Fruit fly (Drosophila melanogaster) whole organism, prepupa: ENCODE results near the gene Oatp26F.

ENCODE experiments used
- CG10669 ChIP-seq: fragments of 200-800 bp; sonication (Bioruptor generic); optimal IDR thresholded peaks from 3 replicates; lab custom pipeline; 2018; ENCODE audit warnings: missing biosample characterization, mild to moderate bottlenecking, missing genetic modification characterization, moderate library complexity
- CG11294 ChIP-seq: fragments of 200-800 bp; sonication (Bioruptor generic); IDR thresholded peaks from 2 replicates; pipeline ENCODE4 v1.3.6; 2022; ENCODE audit warnings: missing biosample characterization, missing genetic modification characterization
- CG11762 ChIP-seq: fragments of 200-800 bp; sonication (Bioruptor generic); optimal IDR thresholded peaks from 3 replicates; lab custom pipeline; 2016; ENCODE audit warnings: missing biosample characterization, missing genetic modification characterization; ENCODE audit not compliant: insufficient read depth
- CG11902 ChIP-seq: fragments of 200-800 bp; sonication (Bioruptor generic); optimal IDR thresholded peaks from 3 replicates; lab custom pipeline; 2016; ENCODE audit warnings: missing biosample characterization, missing genetic modification characterization
- CG15336 ChIP-seq: fragments of 200-800 bp; sonication (Bioruptor generic); IDR thresholded peaks from 2 replicates; pipeline ENCODE4 v1.3.6; 2022; ENCODE audit warnings: missing biosample characterization, missing genetic modification characterization
- CG31627 ChIP-seq: fragments of 200-800 bp; sonication (Bioruptor generic); optimal IDR thresholded peaks from 3 replicates; lab custom pipeline; 2016; ENCODE audit warnings: missing biosample characterization, missing genetic modification characterization
- CG32006 ChIP-seq: fragments of 200-800 bp; sonication (Bioruptor generic); optimal IDR thresholded peaks from 3 replicates; lab custom pipeline; 2017; ENCODE audit warnings: missing biosample characterization, mild to moderate bottlenecking, missing genetic modification characterization
- CG34406 ChIP-seq: fragments of 200-800 bp; sonication (Bioruptor generic); optimal IDR thresholded peaks from 3 replicates; lab custom pipeline; 2016; ENCODE audit warnings: missing biosample characterization, missing genetic modification characterization
- CG4318 ChIP-seq: fragments of 200-800 bp; sonication (Bioruptor generic); optimal IDR thresholded peaks from 3 replicates; lab custom pipeline; 2017; ENCODE audit warnings: missing biosample characterization, mild to moderate bottlenecking, missing genetic modification characterization
- CG6792 ChIP-seq: fragments of 200-800 bp; sonication (Bioruptor generic); optimal IDR thresholded peaks from 3 replicates; lab custom pipeline; 2016; ENCODE audit warnings: missing biosample characterization, missing genetic modification characterization
- CG6854 ChIP-seq: fragments of 200-800 bp; sonication (Bioruptor generic); optimal IDR thresholded peaks from 2 replicates; lab custom pipeline; 2017; ENCODE audit warnings: missing biosample characterization, mild to moderate bottlenecking, missing genetic modification characterization
- CG7368 ChIP-seq: fragments of 200-800 bp; sonication (Bioruptor generic); optimal IDR thresholded peaks from 3 replicates; lab custom pipeline; 2016; ENCODE audit warnings: missing biosample characterization, missing genetic modification characterization
- CG8119 ChIP-seq: fragments of 200-800 bp; sonication (Bioruptor generic); IDR thresholded peaks from 3 replicates; pipeline ENCODE4 v1.3.6; 2022; ENCODE audit warnings: missing biosample characterization, missing genetic modification characterization
- CG8319 ChIP-seq: fragments of 200-800 bp; sonication (Bioruptor generic); optimal IDR thresholded peaks from 3 replicates; lab custom pipeline; 2016; ENCODE audit warnings: missing biosample characterization, missing genetic modification characterization
- CG8632 ChIP-seq: fragments of 200-800 bp; sonication (Bioruptor generic); optimal IDR thresholded peaks from 3 replicates; lab custom pipeline; 2016; ENCODE audit warnings: missing biosample characterization, missing genetic modification characterization
- CG9139 ChIP-seq: fragments of 200-800 bp; sonication (Bioruptor generic); optimal IDR thresholded peaks from 3 replicates; lab custom pipeline; 2017; ENCODE audit warnings: missing biosample characterization, mild to moderate bottlenecking, missing genetic modification characterization
- Eip93F ChIP-seq: fragments of 200-800 bp; sonication (Bioruptor generic); optimal IDR thresholded peaks from 2 replicates; lab custom pipeline; 2016; ENCODE audit warnings: missing biosample characterization, mild to moderate bottlenecking, missing genetic modification characterization
- Ets96B ChIP-seq: fragments of 200-800 bp; optimal IDR thresholded peaks from 2 replicates; lab custom pipeline; 2019; ENCODE audit warnings: missing biosample characterization, mild to moderate bottlenecking, missing genetic modification characterization, moderate library complexity
- Gug ChIP-seq: fragments of 200-800 bp; sonication (Bioruptor generic); IDR thresholded peaks from 2 replicates; pipeline ENCODE4 v1.3.6; 2022; ENCODE audit warnings: missing biosample characterization, missing genetic modification characterization
- Lpt ChIP-seq: fragments of 200-800 bp; sonication (Bioruptor generic); optimal IDR thresholded peaks from 3 replicates; lab custom pipeline; 2016; ENCODE audit warnings: missing biosample characterization, missing genetic modification characterization
- OdsH ChIP-seq: fragments of 200-800 bp; sonication (Bioruptor generic); optimal IDR thresholded peaks from 3 replicates; lab custom pipeline; 2016; ENCODE audit warnings: missing biosample characterization, missing genetic modification characterization
- Smox ChIP-seq: fragments of 200-800 bp; sonication (Bioruptor generic); optimal IDR thresholded peaks from 3 replicates; lab custom pipeline; 2016; ENCODE audit warnings: missing biosample characterization, missing genetic modification characterization
- Sox14 ChIP-seq: fragments of 200-800 bp; sonication (Bioruptor generic); optimal IDR thresholded peaks from 3 replicates; lab custom pipeline; 2016; ENCODE audit warnings: missing biosample characterization, missing genetic modification characterization
- Sox15 ChIP-seq: fragments of 200-800 bp; sonication (Bioruptor generic); optimal IDR thresholded peaks from 3 replicates; lab custom pipeline; 2016; ENCODE audit warnings: missing biosample characterization, missing genetic modification characterization
- achi ChIP-seq: fragments of 200-800 bp; sonication (Bioruptor generic); optimal IDR thresholded peaks from 3 replicates; lab custom pipeline; 2016; ENCODE audit warnings: missing biosample characterization, missing genetic modification characterization
- acj6 ChIP-seq: fragments of 200-800 bp; sonication (Bioruptor generic); optimal IDR thresholded peaks from 3 replicates; lab custom pipeline; 2016; ENCODE audit warnings: missing biosample characterization, missing genetic modification characterization
- dac ChIP-seq: fragments of 200-800 bp; sonication (Bioruptor generic); optimal IDR thresholded peaks from 2 replicates; lab custom pipeline; 2017; ENCODE audit warnings: missing biosample characterization, mild to moderate bottlenecking, missing genetic modification characterization
- esn ChIP-seq: fragments of 200-800 bp; sonication (Bioruptor generic); optimal IDR thresholded peaks from 2 replicates; lab custom pipeline; 2016; ENCODE audit warnings: missing biosample characterization, mild to moderate bottlenecking, missing genetic modification characterization, moderate library complexity
- fd59A ChIP-seq: fragments of 200-800 bp; sonication (Bioruptor generic); optimal IDR thresholded peaks from 2 replicates; lab custom pipeline; 2017; ENCODE audit warnings: missing biosample characterization, mild to moderate bottlenecking, missing genetic modification characterization, missing genetic modification reagents
- pdm3 ChIP-seq: fragments of 200-800 bp; sonication (Bioruptor generic); optimal IDR thresholded peaks from 3 replicates; lab custom pipeline; 2016; ENCODE audit warnings: missing biosample characterization, missing genetic modification characterization
- svp ChIP-seq: fragments of 200-800 bp; sonication (Bioruptor generic); peaks from one replicate; lab custom pipeline; 2016; ENCODE audit warnings: missing biosample characterization, missing genetic modification characterization
- vri ChIP-seq: fragments of 200-800 bp; sonication (Bioruptor generic); optimal IDR thresholded peaks from 3 replicates; lab custom pipeline; 2016; ENCODE audit warnings: missing biosample characterization, mild to moderate bottlenecking, missing genetic modification characterization

The Oatp26F gene

DNA sequence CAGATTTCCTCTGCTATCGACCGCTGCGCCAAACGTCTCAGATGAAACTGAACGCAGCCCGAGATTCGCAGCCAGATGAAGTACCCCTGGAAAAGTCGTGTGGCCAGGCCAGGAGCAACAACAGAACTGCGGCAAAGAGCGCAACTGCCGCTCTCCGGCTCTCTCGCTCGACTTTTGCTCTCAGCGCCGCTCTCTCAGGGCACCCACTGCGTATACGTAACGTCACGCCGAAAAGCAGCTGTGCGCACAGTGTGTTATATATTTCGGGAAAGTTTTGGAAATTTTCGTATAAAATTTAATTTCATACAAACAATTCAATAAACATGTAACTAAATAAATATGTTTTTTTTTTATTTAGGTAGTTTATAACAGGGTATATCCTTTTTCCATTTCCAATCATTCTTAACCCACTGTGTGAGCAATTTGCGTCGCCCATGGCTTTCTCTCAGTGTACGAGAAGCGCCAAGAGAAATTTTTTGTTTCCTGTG is 31.1 kb downstream of the Oatp26F start, which contains the start of gene Dpp10 (continued):
- TF ChIP-seq CG4318 (GFP tag; lab: Kevin White, UChicago) (peak; percentile 70), CG6792 (peak; percentile 61), Eip93F (GFP tag; lab: Kevin White, UChicago) (peak; percentile 9), CG8119 (peak; percentile 89), pdm3 (GFP tag; lab: Kevin White, UChicago) (peak; percentile 80), achi (peak; percentile 76), svp (GFP tag; lab: Kevin White, UChicago) (peak; percentile 84), esn (GFP tag; lab: Kevin White, UChicago) (no peak), CG15336 (GFP tag; lab: Robert Waterston, UW) (peak; percentile 91), CG34406 (peak; percentile 54), Smox (peak; percentile 73), CG31627 (peak; percentile 73), CG7368 (GFP tag; lab: Kevin White, UChicago) (peak; percentile 38), fd59A (GFP tag; lab: Kevin White, UChicago) (peak; percentile 57), Sox14 (GFP tag; lab: Kevin White, UChicago) (peak; percentile 64), CG11762 (GFP tag; lab: Kevin White, UChicago) (peak; percentile 24), CG10669 (GFP tag; lab: Kevin White, UChicago) (peak; percentile 73), acj6 (peak; percentile 57), vri (peak; percentile 46), CG32006 (GFP tag; lab: Kevin White, UChicago) (peak; percentile 77), CG11902 (peak; percentile 18), Lpt (GFP tag; lab: Kevin White, UChicago) (peak; percentile 59), CG6854 (GFP tag; lab: Kevin White, UChicago) (no peak), CG8319 (GFP tag; lab: Kevin White, UChicago) (peak; percentile 44)

DNA sequence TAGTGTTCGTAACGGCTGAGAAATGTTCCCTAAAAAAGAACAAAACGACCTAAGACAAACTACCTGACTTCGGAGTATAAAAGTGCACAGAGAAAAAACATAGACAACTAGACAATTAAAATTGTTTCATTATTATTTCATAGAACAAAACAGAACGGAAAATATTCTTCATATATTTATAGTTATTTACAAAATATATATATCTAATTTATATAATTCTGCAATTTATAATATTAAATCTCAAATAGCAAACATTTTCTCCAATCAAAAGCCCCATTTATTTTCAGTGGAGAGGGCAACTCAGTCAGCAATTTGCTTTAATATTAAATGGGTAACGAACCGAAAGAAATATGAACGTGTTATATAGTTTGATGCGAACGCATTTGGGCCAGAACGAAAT is 37.2 kb downstream of the Oatp26F start:
- TF ChIP-seq CG34406: no peak
- no peak for TF ChIP-seq CG8632 (GFP tag; lab: Kevin White, UChicago)
- TF ChIP-seq vri: no peak
- no peak for TF ChIP-seq Smox
- no peak for TF ChIP-seq CG11902
- no peak for TF ChIP-seq Sox15 (GFP tag; lab: Kevin White, UChicago)
- no peak for TF ChIP-seq CG11294
- no peak for TF ChIP-seq dac (GFP tag; lab: Kevin White, UChicago)
- TF ChIP-seq Gug (GFP tag; lab: Robert Waterston, UW): no peak
- TF ChIP-seq CG9139 (GFP tag; lab: Kevin White, UChicago): no peak

DNA sequence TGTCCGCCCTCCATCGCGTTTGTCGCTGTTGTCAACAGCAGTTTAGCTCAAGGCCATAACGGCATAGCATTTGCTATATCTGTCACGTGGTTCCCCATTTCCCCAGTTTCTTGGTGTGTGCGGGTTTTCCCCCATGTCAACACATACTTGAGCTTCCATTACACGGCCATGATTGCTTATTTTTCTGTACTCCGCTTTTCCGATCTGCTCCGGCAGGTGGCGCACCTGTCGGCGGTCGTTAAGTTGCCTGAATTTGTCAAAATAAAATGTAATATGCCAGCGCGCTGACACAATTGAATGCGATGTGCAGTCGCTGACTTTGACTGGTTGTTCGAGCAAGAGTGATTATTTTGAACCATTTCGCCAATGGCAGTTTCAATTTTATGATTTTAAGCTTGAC is 47.9 kb downstream of the Oatp26F start:
- TF ChIP-seq Ets96B (tag; lab: Kevin White, UChicago) (no peak), OdsH (GFP tag; lab: Kevin White, UChicago) (no peak), CG11902 (no peak)

- TF ChIP-seq svp (GFP tag; lab: Kevin White, UChicago): peak; percentile 47
- no peak for TF ChIP-seq fd59A (GFP tag; lab: Kevin White, UChicago)
- TF ChIP-seq, all 60 proteins: peak for 1
Observed at dm6 chr2L:6579045-6579444, 53.2 kb downstream of the Oatp26F start.
